Fruit fly (Drosophila melanogaster): ENCODE results near the gene eIF5B.

- no peak for TF ChIP-seq CTCF (optimal IDR thresholded peaks at IDR 0.05)
- TF ChIP-seq CG8478 (optimal IDR thresholded peaks at IDR 0.05) = no peak
These were observed 55.2 kb downstream of the eIF5B start for dm6 chr3L:3405592-3405991.
